Worm (Caenorhabditis elegans) whole organism, L2 larva: ENCODE data around the gene cyp-44A1.

ENCODE experiments used
- alr-1 ChIP-seq: fragments of 150-350 bp; optimal IDR thresholded peaks from 2 replicates; lab custom pipeline; 2014; ENCODE audit warnings: missing biosample characterization, missing genetic modification characterization
- aly-2 ChIP-seq: fragments of 150-350 bp; optimal IDR thresholded peaks from 2 replicates; lab custom pipeline; 2014; ENCODE audit warnings: missing biosample characterization, missing genetic modification characterization
- blmp-1 ChIP-seq: sonication (generic microtip); optimal IDR thresholded peaks from 2 replicates; lab custom pipeline; 2017; ENCODE audit warnings: missing genetic modification characterization, mild to moderate bottlenecking, missing compliant biosample characterization, antibody characterized with exemption, moderate library complexity; ENCODE audit not compliant: insufficient read depth
- ceh-82 ChIP-seq: fragments of 150-350 bp; optimal IDR thresholded peaks from 2 replicates; lab custom pipeline; 2014; ENCODE audit warnings: missing biosample characterization, missing genetic modification characterization
- elt-3 ChIP-seq: sonication (generic microtip); optimal IDR thresholded peaks from 2 replicates; lab custom pipeline; 2017; ENCODE audit warnings: missing biosample characterization, missing genetic modification characterization
- nhr-23 ChIP-seq: fragments of 150-350 bp; optimal IDR thresholded peaks from 2 replicates; lab custom pipeline; 2014; ENCODE audit warnings: missing biosample characterization, missing genetic modification reagents, missing genetic modification characterization
- nhr-25 ChIP-seq: fragments of 150-350 bp; sonication (generic microtip); optimal IDR thresholded peaks from 3 replicates; lab custom pipeline; 2014; ENCODE audit warnings: missing biosample characterization, missing genetic modification characterization
- nhr-77 ChIP-seq: fragments of 150-350 bp; optimal IDR thresholded peaks from 2 replicates; lab custom pipeline; 2014; ENCODE audit warnings: missing biosample characterization, missing genetic modification characterization
- peb-1 ChIP-seq: fragments of 150-350 bp; optimal IDR thresholded peaks from 2 replicates; lab custom pipeline; 2014; ENCODE audit warnings: missing biosample characterization, missing genetic modification characterization
- snpc-4 ChIP-seq: fragments of 150-350 bp; optimal IDR thresholded peaks from 2 replicates; lab custom pipeline; 2014; ENCODE audit warnings: missing biosample characterization, missing genetic modification characterization
- unc-39 ChIP-seq: fragments of 150-350 bp; optimal IDR thresholded peaks from 2 replicates; lab custom pipeline; 2014; ENCODE audit warnings: missing biosample characterization, missing genetic modification characterization
- ztf-1 ChIP-seq: fragments of 200-800 bp; sonication (Bioruptor generic); conservative IDR thresholded peaks from 2 replicates; pipeline ENCODE4 v1.3.6; 2022; ENCODE audit warnings: missing genetic modification characterization, missing compliant biosample characterization
- ztf-11 ChIP-seq: sonication (generic microtip); optimal IDR thresholded peaks from 2 replicates; lab custom pipeline; 2017; ENCODE audit warnings: missing biosample characterization, missing genetic modification characterization
- ztf-4 ChIP-seq: fragments of 150-350 bp; optimal IDR thresholded peaks from 2 replicates; lab custom pipeline; 2014; ENCODE audit warnings: missing biosample characterization, missing genetic modification characterization

- no peak for TF ChIP-seq ceh-82 (tag; lab: Kevin White, UChicago)
- TF ChIP-seq nhr-77, result no peak
- no peak for TF ChIP-seq ztf-11
- TF ChIP-seq ztf-1 (GFP tag; lab: Robert Waterston, UW), result no peak
- no peak for TF ChIP-seq elt-3 (tag; lab: Kevin White, UChicago)
- no peak for TF ChIP-seq unc-39 (tag; lab: Kevin White, UChicago)
- TF ChIP-seq nhr-23, result no peak
- no peak for TF ChIP-seq aly-2 (tag; lab: Kevin White, UChicago)
- no peak for TF ChIP-seq alr-1 (tag; lab: Kevin White, UChicago)
- TF ChIP-seq nhr-25 (tag; lab: Kevin White, UChicago), result no peak
- no peak for TF ChIP-seq ztf-4 (tag; lab: Kevin White, UChicago)
- TF ChIP-seq blmp-1, result no peak
- no peak for TF ChIP-seq peb-1 (tag; lab: Kevin White, UChicago)
- TF ChIP-seq snpc-4 (tag; lab: Kevin White, UChicago), result no peak
Observed at ce11 chrII:5554317-5554716, 50.5 kb downstream of the cyp-44A1 start, which contains the start of gene ins-12.
